Worm (Caenorhabditis elegans): ENCODE results near the gene Y43F8B.7.

DNA sequence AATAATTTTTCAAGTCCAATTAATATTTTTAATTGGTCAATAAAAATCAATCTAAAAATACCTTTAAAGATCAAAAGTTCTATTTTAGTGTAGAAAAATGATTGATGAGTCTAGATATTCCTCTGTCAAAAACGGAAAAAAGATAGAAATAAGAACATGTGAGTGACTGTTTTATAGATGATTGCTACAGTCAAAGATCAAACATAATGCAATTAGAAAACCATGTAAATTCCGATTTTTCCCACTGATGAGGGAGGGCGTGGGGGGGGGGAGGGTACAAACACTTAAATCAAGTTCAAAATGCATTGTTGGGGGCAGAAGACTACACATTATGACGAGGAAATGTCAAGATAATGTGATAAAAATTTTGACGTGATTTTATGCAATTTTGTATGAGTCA, 35.6 kb downstream of the Y43F8B.7 start:
- no peak for TF ChIP-seq lin-13 (tag; optimal IDR thresholded peaks at IDR 0.05)
- TF ChIP-seq nhr-237 (tag; optimal IDR thresholded peaks at IDR 0.05), result no peak
- no peak for TF ChIP-seq elt-1 (tag; optimal IDR thresholded peaks at IDR 0.05; ENCODE audit: borderline replicate concordance, insufficient read depth)
- no peak for TF ChIP-seq unc-62 (GFP tag; optimal IDR thresholded peaks at IDR 0.05)
- TF ChIP-seq snpc-4 (tag; optimal IDR thresholded peaks at IDR 0.05), result no peak
- TF ChIP-seq nhr-28 (tag; optimal IDR thresholded peaks at IDR 0.05), result no peak
- no peak for TF ChIP-seq blmp-1 (tag; optimal IDR thresholded peaks at IDR 0.05)
- TF ChIP-seq sem-2 (GFP tag; optimal IDR thresholded peaks at IDR 0.05), result no peak
- no peak for TF ChIP-seq unc-39 (tag; optimal IDR thresholded peaks at IDR 0.05)
- no peak for TF ChIP-seq pha-4 (tag; optimal IDR thresholded peaks at IDR 0.05)
- no peak for TF ChIP-seq lsy-2 (tag; optimal IDR thresholded peaks at IDR 0.05)

Data from whole organism, mixed stage, embryonic.